Fruit fly (Drosophila melanogaster) whole organism: ENCODE data around the gene PolD1.

Experiments used
- psq ChIP-seq: fragments of >200 bp; optimal IDR thresholded peaks from 2 replicates; lab custom pipeline; 2017
- usp ChIP-seq: fragments of >200 bp; optimal IDR thresholded peaks from 2 replicates; lab custom pipeline; 2017; ENCODE audit warnings: missing biosample characterization, missing genetic modification characterization, mixed read lengths

DNA sequence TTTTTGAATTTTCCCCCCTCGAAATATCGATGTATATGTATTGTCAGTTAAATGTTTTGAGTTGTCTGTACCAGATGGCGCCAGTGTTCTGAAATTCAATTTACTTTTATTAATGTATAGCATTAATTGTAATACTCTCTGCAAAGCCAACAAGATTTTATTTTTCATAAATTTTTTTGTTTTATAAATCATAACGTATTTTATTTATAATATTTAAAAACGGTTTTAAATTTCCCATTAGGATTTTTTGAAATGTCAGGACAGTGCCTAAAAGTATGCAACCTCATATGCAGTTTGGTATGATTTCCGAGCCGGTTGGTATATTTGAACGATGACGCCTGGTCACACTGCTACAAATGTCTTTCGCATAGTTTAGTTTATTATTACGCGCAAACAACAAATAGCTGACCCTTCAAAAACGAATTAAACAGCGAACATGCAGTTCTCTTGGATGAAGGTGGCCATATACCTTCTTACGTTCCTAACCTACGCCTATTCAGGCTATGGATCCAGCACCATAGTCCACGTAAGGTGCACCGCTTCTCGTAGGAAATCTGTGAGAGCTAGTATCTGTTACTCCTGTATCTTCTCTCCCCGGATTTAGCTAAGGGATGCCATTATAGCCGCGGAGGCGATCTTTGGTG lies 32.7 kb downstream of the PolD1 start, which contains the start of the genes Pka-C3 and GXIVsPLA2:
- no peak for TF ChIP-seq psq (lab: Kevin White, UChicago)
- TF ChIP-seq usp: no peak
